Worm (Caenorhabditis elegans): Measurements from ENCODE around the gene C14B9.3.

Gene C14B9.3

ce11 chrIII:8130177-8130902 lies 21.8 kb downstream of the C14B9.3 start, which contains the start of the genes rpl-21 and C14B9.10:
rpl-21 (minus strand) TSS chrIII:8130227.
C14B9.10 (plus strand) TSS chrIII:8130852.
- TF ChIP-seq him-1 (tag; optimal IDR thresholded peaks at IDR 0.05): peak; percentile 47
- TF ChIP-seq W03F9.2 (tag; optimal IDR thresholded peaks at IDR 0.05): peak; percentile 89
- TF ChIP-seq dao-5 (tag; optimal IDR thresholded peaks at IDR 0.05): no peak

ce11 chrIII:8132496-8132895 lies 23.9 kb downstream of the C14B9.3 start:
- no peak for TF ChIP-seq W03F9.2 (tag; optimal IDR thresholded peaks at IDR 0.05)
- no peak for TF ChIP-seq dao-5 (tag; optimal IDR thresholded peaks at IDR 0.05)
- no peak for TF ChIP-seq him-1 (tag; optimal IDR thresholded peaks at IDR 0.05)

ce11 chrIII:8133346-8133745 lies 24.8 kb downstream of the C14B9.3 start, which contains the start of gene C14B9.2:
C14B9.2 (plus strand) TSS chrIII:8133665.
- TF ChIP-seq him-1 (tag; optimal IDR thresholded peaks at IDR 0.05): no peak
- TF ChIP-seq W03F9.2 (tag; optimal IDR thresholded peaks at IDR 0.05): no peak
- TF ChIP-seq dao-5 (tag; optimal IDR thresholded peaks at IDR 0.05): no peak

- no peak for TF ChIP-seq dao-5 (tag; optimal IDR thresholded peaks at IDR 0.05)
- no peak for TF ChIP-seq W03F9.2 (tag; optimal IDR thresholded peaks at IDR 0.05)
- TF ChIP-seq him-1 (tag; optimal IDR thresholded peaks at IDR 0.05): no peak
Measured at ce11 chrIII:8136517-8137099, 28.0 kb downstream of the C14B9.3 start.

ce11 chrIII:8137777-8138176 lies 29.2 kb downstream of the C14B9.3 start, which contains the start of gene hsp-12.2:
hsp-12.2 (plus strand) TSS chrIII:8138077.
- TF ChIP-seq W03F9.2 (tag; optimal IDR thresholded peaks at IDR 0.05): no peak
- TF ChIP-seq dao-5 (tag; optimal IDR thresholded peaks at IDR 0.05): no peak

- no peak for TF ChIP-seq W03F9.2 (tag; optimal IDR thresholded peaks at IDR 0.05)
- TF ChIP-seq dao-5 (tag; optimal IDR thresholded peaks at IDR 0.05): no peak
- TF ChIP-seq him-1 (tag; optimal IDR thresholded peaks at IDR 0.05): no peak
Measured at ce11 chrIII:8142217-8142616, 33.6 kb downstream of the C14B9.3 start.

- TF ChIP-seq dao-5 (tag; optimal IDR thresholded peaks at IDR 0.05) (no peak), W03F9.2 (tag; optimal IDR thresholded peaks at IDR 0.05) (peak; percentile 63), him-1 (tag; optimal IDR thresholded peaks at IDR 0.05) (peak; percentile 63)
Measured at ce11 chrIII:8144574-8145065, 36.0 kb downstream of the C14B9.3 start, which contains the start of the genes C14B9.8 and mrpl-18. C14B9.8 (minus strand) TSS chrIII:8144629. mrpl-18 (plus strand) TSS chrIII:8145015.

ce11 chrIII:8145971-8146370 lies 37.4 kb downstream of the C14B9.3 start:
- TF ChIP-seq W03F9.2 (tag; optimal IDR thresholded peaks at IDR 0.05) (no peak), dao-5 (tag; optimal IDR thresholded peaks at IDR 0.05) (no peak), him-1 (tag; optimal IDR thresholded peaks at IDR 0.05) (no peak)

- TF ChIP-seq him-1 (tag; optimal IDR thresholded peaks at IDR 0.05) (no peak), dao-5 (tag; optimal IDR thresholded peaks at IDR 0.05) (no peak), W03F9.2 (tag; optimal IDR thresholded peaks at IDR 0.05) (no peak)
Measured at ce11 chrIII:8148751-8149150, 40.2 kb downstream of the C14B9.3 start, which contains the start of gene D2007.2. D2007.2 (plus strand) TSS chrIII:8148963.

- TF ChIP-seq him-1 (tag; optimal IDR thresholded peaks at IDR 0.05) (no peak), W03F9.2 (tag; optimal IDR thresholded peaks at IDR 0.05) (no peak), dao-5 (tag; optimal IDR thresholded peaks at IDR 0.05) (no peak)
Measured at ce11 chrIII:8154423-8154822, 45.8 kb downstream of the C14B9.3 start.

ce11 chrIII:8155166-8155565 lies 46.6 kb downstream of the C14B9.3 start, which contains the start of gene D2007.1:
D2007.1 (plus strand) TSS chrIII:8155466.
- no peak for TF ChIP-seq W03F9.2 (tag; optimal IDR thresholded peaks at IDR 0.05)
- no peak for TF ChIP-seq him-1 (tag; optimal IDR thresholded peaks at IDR 0.05)
- no peak for TF ChIP-seq dao-5 (tag; optimal IDR thresholded peaks at IDR 0.05)

- TF ChIP-seq W03F9.2 (tag; optimal IDR thresholded peaks at IDR 0.05): no peak
- TF ChIP-seq him-1 (tag; optimal IDR thresholded peaks at IDR 0.05): no peak
- TF ChIP-seq dao-5 (tag; optimal IDR thresholded peaks at IDR 0.05): no peak
Measured at ce11 chrIII:8158140-8158786, 49.7 kb downstream of the C14B9.3 start, which contains the start of gene atg-13. atg-13 (minus strand) TSS chrIII:8158190.
